Fruit fly (Drosophila melanogaster) whole organism, prepupa: ENCODE results near the gene yl.

Experiments
- CG34406 ChIP-seq: fragments of 200-800 bp; sonication (Bioruptor generic); optimal IDR thresholded peaks from 3 replicates; lab custom pipeline; 2016; ENCODE audit warnings: missing biosample characterization, missing genetic modification characterization
- CG6276 ChIP-seq: fragments of 200-800 bp; sonication (Bioruptor generic); optimal IDR thresholded peaks from 2 replicates; lab custom pipeline; 2017; ENCODE audit warnings: missing biosample characterization, mild to moderate bottlenecking, missing genetic modification characterization
- esn ChIP-seq: fragments of 200-800 bp; sonication (Bioruptor generic); optimal IDR thresholded peaks from 2 replicates; lab custom pipeline; 2016; ENCODE audit warnings: missing biosample characterization, mild to moderate bottlenecking, missing genetic modification characterization, moderate library complexity

dm6 chrX:14237873-14238394 is 44.9 kb downstream of the yl start, which contains the start of the genes Fbxl4 and Dus2:
- TF ChIP-seq esn (GFP tag; lab: Kevin White, UChicago) (peak; percentile 93), CG6276 (GFP tag; lab: Kevin White, UChicago) (peak; percentile 75), CG34406 (peak; percentile 86)
